Fruit fly (Drosophila melanogaster): ENCODE results near the gene CG1677.

The CG1677 gene

DNA sequence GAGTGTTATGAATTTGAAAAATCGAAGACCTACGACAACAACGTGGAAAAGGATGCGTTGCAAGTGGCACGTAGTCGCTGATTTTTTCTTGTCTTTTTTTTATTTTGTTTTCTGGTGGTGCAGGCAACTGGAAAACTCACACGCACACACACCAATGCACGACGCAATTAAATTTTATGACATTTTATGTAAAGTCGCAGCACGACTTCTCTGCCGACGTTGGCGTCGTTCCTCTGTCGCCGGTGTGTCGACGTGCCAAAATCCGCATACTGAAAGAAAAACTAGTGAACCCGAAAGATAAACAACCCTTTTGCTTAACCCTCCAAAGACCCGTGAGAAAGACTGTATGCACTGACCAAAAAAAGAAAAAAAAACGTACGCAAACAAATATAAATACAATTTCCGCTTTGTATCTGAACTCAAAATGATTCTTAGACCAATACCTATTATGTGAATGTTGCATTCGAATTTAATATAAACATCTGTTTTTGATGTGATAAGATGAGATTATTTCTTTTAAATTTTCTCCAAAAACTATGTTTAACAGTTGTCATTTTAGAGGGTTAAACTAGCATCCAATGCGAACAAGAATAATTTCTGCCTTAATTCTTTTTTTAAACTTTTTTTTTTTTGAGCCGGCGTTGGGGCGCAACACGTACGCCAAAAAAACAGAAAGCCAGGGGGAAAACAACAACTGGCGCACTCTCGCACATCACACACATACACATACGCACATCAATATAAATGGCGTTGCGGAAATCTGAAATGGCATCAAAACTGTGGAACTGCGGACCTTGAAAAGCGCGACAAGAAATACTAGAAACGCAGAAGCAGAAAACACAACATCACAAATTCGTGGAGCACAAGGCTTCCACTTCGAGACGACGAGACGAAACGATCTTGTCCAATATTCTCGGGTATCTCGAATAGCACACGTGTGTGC is 71.5 kb downstream of the CG1677 start (continued):
- TF ChIP-seq D19A (tag; optimal IDR thresholded peaks at IDR 0.05) (no peak), vvl (GFP tag; IDR thresholded peaks at IDR 0.05) (peak; percentile 14; the same call in 1 of the 2 replicates), Hsf (GFP tag; optimal IDR thresholded peaks at IDR 0.05) (peak; percentile 34), seq (GFP tag; IDR thresholded peaks at IDR 0.05) (peak; percentile 32; the same call in 1 of the 2 replicates), CG4282 (GFP tag; optimal IDR thresholded peaks at IDR 0.05) (peak; percentile 27), Atf3 (GFP tag; optimal IDR thresholded peaks at IDR 0.05) (peak; percentile 2), CG4820 (GFP tag; optimal IDR thresholded peaks at IDR 0.05) (no peak), ftz-f1 (GFP tag; optimal IDR thresholded peaks at IDR 0.05) (peak; percentile 69), chinmo (GFP tag; IDR thresholded peaks at IDR 0.05; ENCODE audit: partially characterized antibody) (peak; percentile 69; the same call in 2 of the 4 replicates), Aef1 (GFP tag; IDR thresholded peaks at IDR 0.05) (peak; percentile 25; the same call in 2 of the 3 replicates), Jarid2 (GFP tag; optimal IDR thresholded peaks at IDR 0.05) (no peak), abd-A (tag; optimal IDR thresholded peaks at IDR 0.05) (no peak), yki (optimal IDR thresholded peaks at IDR 0.05) (no peak), fd96Cb (tag; optimal IDR thresholded peaks at IDR 0.05) (no peak), CG12071 (GFP tag; optimal IDR thresholded peaks at IDR 0.05) (no peak), mirr (GFP tag; optimal IDR thresholded peaks at IDR 0.05) (peak; percentile 61), sqz (GFP tag; optimal IDR thresholded peaks at IDR 0.05) (peak; percentile 38), CG12155 (GFP tag; optimal IDR thresholded peaks at IDR 0.05) (peak; percentile 50), CG6254 (GFP tag; optimal IDR thresholded peaks at IDR 0.05) (no peak), Drgx (GFP tag; IDR thresholded peaks at IDR 0.05) (peak; percentile 27; the same call in 1 of the 2 replicates), Taf1 (GFP tag; IDR thresholded peaks at IDR 0.05) (0 out of 2 replicates have a peak, but pooled peaks have one; percentile 10), CG9932 (GFP tag; IDR thresholded peaks at IDR 0.05) (peak; percentile 81), zfh2 (GFP tag; optimal IDR thresholded peaks at IDR 0.05) (peak; percentile 70), CG11398 (GFP tag; optimal IDR thresholded peaks at IDR 0.05) (peak; percentile 58), Ets97D (GFP tag; optimal IDR thresholded peaks at IDR 0.05) (peak; percentile 12), nom (GFP tag; optimal IDR thresholded peaks at IDR 0.05) (peak; percentile 71), CG15269 (tag; optimal IDR thresholded peaks at IDR 0.05) (peak; percentile 24), CG2120 (GFP tag; optimal IDR thresholded peaks at IDR 0.05) (peak; percentile 90), gfzf (GFP tag; optimal IDR thresholded peaks at IDR 0.05) (no peak), slbo (GFP tag; IDR thresholded peaks at IDR 0.05) (peak; percentile 70), fu2 (GFP tag; optimal IDR thresholded peaks at IDR 0.05) (peak; percentile 62), CG13624 (GFP tag; optimal IDR thresholded peaks at IDR 0.05) (peak; percentile 26), lab (GFP tag; optimal IDR thresholded peaks at IDR 0.05) (peak; percentile 62), CG3163 (GFP tag; optimal IDR thresholded peaks at IDR 0.05) (peak; percentile 9), danr (GFP tag; IDR thresholded peaks at IDR 0.05) (0 out of 2 replicates have a peak, but pooled peaks have one; percentile 29), dysf (GFP tag; IDR thresholded peaks at IDR 0.05) (peak; percentile 59; the same call in 2 of the 3 replicates), CG7839 (tag; optimal IDR thresholded peaks at IDR 0.05) (peak; percentile 31), CG15011 (GFP tag; optimal IDR thresholded peaks at IDR 0.05) (peak; percentile 11), Kr (GFP tag; optimal IDR thresholded peaks at IDR 0.05) (peak; percentile 59), shn (GFP tag; optimal IDR thresholded peaks at IDR 0.05) (peak; percentile 26), tin (GFP tag; optimal IDR thresholded peaks at IDR 0.05) (peak; percentile 20), ind (GFP tag; optimal IDR thresholded peaks at IDR 0.05) (peak; percentile 34), crc (GFP tag; optimal IDR thresholded peaks at IDR 0.05) (peak; percentile 36), Med (GFP tag) (peak; percentile 84), CG3847 (GFP tag; IDR thresholded peaks at IDR 0.05) (peak; percentile 45), inv (GFP tag; IDR thresholded peaks at IDR 0.05; ENCODE audit: partially characterized antibody) (no peak), so (GFP tag; IDR thresholded peaks at IDR 0.05) (no peak), slou (GFP tag; optimal IDR thresholded peaks at IDR 0.05) (peak; percentile 61), Xrp1 (GFP tag; IDR thresholded peaks at IDR 0.05) (peak; percentile 23; the same call in 1 of the 2 replicates)

Data from whole organism, embryonic.